Fruit fly (Drosophila melanogaster) whole organism, larva: ENCODE data around the gene E2f1.

Experiments used
- noc ChIP-seq: fragments of 200-800 bp; sonication (Bioruptor generic); optimal IDR thresholded peaks from 3 replicates; lab custom pipeline; 2019; ENCODE audit warnings: missing biosample characterization, mild to moderate bottlenecking, missing genetic modification characterization, moderate library complexity

Gene E2f1

DNA sequence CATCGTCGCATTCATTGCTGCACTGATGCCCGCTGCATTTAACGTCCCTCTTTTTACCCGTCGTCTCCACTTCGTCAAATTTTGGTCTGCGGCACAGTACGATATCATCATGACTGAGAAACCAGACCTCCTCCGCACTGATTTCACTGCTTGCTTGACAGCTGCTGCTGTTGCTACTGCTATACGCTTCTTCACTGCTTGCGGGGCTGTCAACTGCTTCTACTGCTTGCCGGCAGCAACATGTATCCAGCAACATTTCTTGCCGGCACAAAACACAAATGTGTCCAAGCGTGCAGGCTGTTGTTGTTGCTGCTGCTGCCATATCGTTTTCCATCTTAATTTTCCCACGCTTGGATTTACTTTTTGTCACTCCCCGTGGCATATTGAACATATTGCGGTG lies 80.6 kb downstream of the E2f1 start:
- no peak for TF ChIP-seq noc (tag; lab: Kevin White, UChicago)
